Worm (Caenorhabditis elegans) whole organism, L4 larva: ENCODE results near the gene F46F5.8.

ENCODE experiments used
- R02D3.7 ChIP-seq: fragments of 150-350 bp; sonication (generic microtip); optimal IDR thresholded peaks from 3 replicates; lab custom pipeline; 2014; ENCODE audit warnings: missing biosample characterization, missing genetic modification characterization
- T20F7.1 ChIP-seq: fragments of 200-800 bp; sonication (Bioruptor generic); optimal IDR thresholded peaks from 2 replicates; lab custom pipeline; 2018; ENCODE audit warnings: mild to moderate bottlenecking, missing genetic modification characterization, missing compliant biosample characterization
- T26A8.4 ChIP-seq: fragments of 200-800 bp; sonication (Bioruptor generic); IDR thresholded peaks from 2 replicates; pipeline ENCODE4 v1.3.6; 2022; ENCODE audit warnings: missing genetic modification characterization, missing compliant biosample characterization
- Y5F2A.4 ChIP-seq: fragments of 200-800 bp; sonication (Bioruptor generic); optimal IDR thresholded peaks from 2 replicates; lab custom pipeline; 2018; ENCODE audit warnings: mild to moderate bottlenecking, missing genetic modification characterization, missing compliant biosample characterization
- aha-1 ChIP-seq: fragments of 150-350 bp; peaks from one replicate; lab custom pipeline; 2014; ENCODE audit warnings: missing biosample characterization, missing genetic modification characterization
- ama-1 ChIP-seq: fragments of 150-350 bp; optimal IDR thresholded peaks from 2 replicates; lab custom pipeline; 2014; ENCODE audit warnings: inconsistent platforms, mixed read lengths
- ceh-20 ChIP-seq: fragments of 200-800 bp; sonication (Bioruptor generic); IDR thresholded peaks from 2 replicates; pipeline ENCODE4 v1.3.6; 2022; ENCODE audit warnings: missing genetic modification reagents, missing genetic modification characterization, missing compliant biosample characterization
- ceh-28 ChIP-seq: fragments of 150-350 bp; optimal IDR thresholded peaks from 2 replicates; lab custom pipeline; 2014; ENCODE audit warnings: missing biosample characterization, missing genetic modification reagents, missing genetic modification characterization
- ceh-82 ChIP-seq: sonication (generic microtip); optimal IDR thresholded peaks from 2 replicates; lab custom pipeline; 2017; ENCODE audit warnings: missing biosample characterization, missing genetic modification characterization
- ces-1 ChIP-seq: fragments of 150-350 bp; sonication (generic microtip); optimal IDR thresholded peaks from 4 replicates; lab custom pipeline; 2014; ENCODE audit warnings: missing biosample characterization, missing genetic modification reagents, missing genetic modification characterization
- cey-2 ChIP-seq: sonication (generic microtip); optimal IDR thresholded peaks from 3 replicates; lab custom pipeline; 2017; ENCODE audit warnings: missing genetic modification characterization, mild to moderate bottlenecking, missing compliant biosample characterization, antibody characterized with exemption, borderline replicate concordance; ENCODE audit not compliant: insufficient read depth
- daf-12 ChIP-seq: fragments of 150-350 bp; optimal IDR thresholded peaks from 2 replicates; lab custom pipeline; 2014; ENCODE audit warnings: missing biosample characterization, missing genetic modification reagents, missing genetic modification characterization
- daf-16 ChIP-seq, 3 experiments: sonication (generic microtip); optimal IDR thresholded peaks; 2 replicates each; lab custom pipeline; 2016 to 2017; ENCODE audit warnings: missing genetic modification characterization in 3 of 3, missing genetic modification reagents in 3 of 3, mild to moderate bottlenecking in 2 of 3, missing compliant biosample characterization in 2 of 3, missing biosample characterization in 1 of 3, moderate library complexity in 1 of 3
- dmd-6 ChIP-seq: fragments of 200-800 bp; sonication (Bioruptor generic); IDR thresholded peaks from 2 replicates; pipeline ENCODE4 v1.3.6; 2022; ENCODE audit warnings: missing genetic modification reagents, missing genetic modification characterization, missing compliant biosample characterization
- dpl-1 ChIP-seq: fragments of 150-350 bp; optimal IDR thresholded peaks from 2 replicates; lab custom pipeline; 2014; ENCODE audit warnings: missing biosample characterization, missing genetic modification reagents, missing genetic modification characterization
- duxl-1 ChIP-seq: sonication (generic microtip); optimal IDR thresholded peaks from 2 replicates; lab custom pipeline; 2016; ENCODE audit warnings: mild to moderate bottlenecking, missing genetic modification characterization, moderate library complexity, missing compliant biosample characterization; ENCODE audit not compliant: poor library complexity
- dve-1 ChIP-seq: sonication (generic microtip); optimal IDR thresholded peaks from 2 replicates; lab custom pipeline; 2017; ENCODE audit warnings: antibody characterized with exemption, mild to moderate bottlenecking, missing genetic modification characterization, missing compliant biosample characterization; ENCODE audit not compliant: insufficient read depth
- egl-43 ChIP-seq: fragments of 200-800 bp; sonication (Bioruptor generic); IDR thresholded peaks from 2 replicates; pipeline ENCODE4 v1.3.6; 2022; ENCODE audit warnings: missing genetic modification reagents, missing genetic modification characterization, missing compliant biosample characterization
- hif-1 ChIP-seq, 2 experiments: sonication (generic microtip); optimal IDR thresholded peaks; 2 replicates each; lab custom pipeline; 2016 to 2017; ENCODE audit warnings: missing compliant biosample characterization in 2 of 2, missing genetic modification characterization in 2 of 2, missing genetic modification reagents in 2 of 2, missing genotype in 2 of 2, mild to moderate bottlenecking in 1 of 2
- hlh-11 ChIP-seq: fragments of 200-800 bp; sonication (Bioruptor generic); optimal IDR thresholded peaks from 2 replicates; lab custom pipeline; 2018; ENCODE audit warnings: mild to moderate bottlenecking, missing genetic modification characterization, missing compliant biosample characterization
- hlh-30 ChIP-seq: sonication (generic microtip); optimal IDR thresholded peaks from 2 replicates; lab custom pipeline; 2017; ENCODE audit warnings: antibody characterized with exemption, mild to moderate bottlenecking, missing genetic modification characterization, missing compliant biosample characterization; ENCODE audit not compliant: insufficient read depth
- hmg-1.1 ChIP-seq: fragments of 200-800 bp; sonication (Bioruptor generic); IDR thresholded peaks from 2 replicates; pipeline ENCODE4 v1.3.6; 2022; ENCODE audit warnings: missing genetic modification reagents, missing genetic modification characterization, missing compliant biosample characterization
- lin-13 ChIP-seq: fragments of 150-350 bp; optimal IDR thresholded peaks from 2 replicates; lab custom pipeline; 2014; ENCODE audit warnings: missing biosample characterization, missing genetic modification reagents, missing genetic modification characterization
- lin-38 ChIP-seq: fragments of 200-800 bp; sonication (Bioruptor generic); IDR thresholded peaks from 2 replicates; pipeline ENCODE4 v1.3.6; 2022; ENCODE audit warnings: missing genetic modification reagents, missing genetic modification characterization, missing compliant biosample characterization
- lir-3 ChIP-seq: sonication (generic microtip); optimal IDR thresholded peaks from 2 replicates; lab custom pipeline; 2016; ENCODE audit warnings: mild to moderate bottlenecking, missing genetic modification characterization, missing compliant biosample characterization
- lsy-2 ChIP-seq, 2 experiments: fragments of 150-350 bp in 1 of 2; sonication (generic microtip) in 1 of 2; optimal IDR thresholded peaks; 2 replicates each; lab custom pipeline; 2014 to 2017; ENCODE audit warnings: missing biosample characterization in 2 of 2, missing genetic modification characterization in 2 of 2
- mdl-1 ChIP-seq, 2 experiments: fragments of 150-350 bp in 1 of 2; sonication (generic microtip) in 1 of 2; optimal IDR thresholded peaks; 2 replicates each; lab custom pipeline; 2014 to 2017; ENCODE audit warnings: missing biosample characterization in 2 of 2, missing genetic modification characterization in 2 of 2
- mep-1 ChIP-seq: fragments of 150-350 bp; sonication (generic microtip); optimal IDR thresholded peaks from 3 replicates; lab custom pipeline; 2014; ENCODE audit warnings: missing biosample characterization, missing genetic modification characterization
- mes-2 ChIP-seq: sonication (generic microtip); optimal IDR thresholded peaks from 2 replicates; lab custom pipeline; 2016; ENCODE audit warnings: missing genotype, mild to moderate bottlenecking, missing genetic modification characterization, missing compliant biosample characterization; ENCODE audit not compliant: poor library complexity, severe bottlenecking
- mxl-3 ChIP-seq: fragments of 200-800 bp; sonication (Bioruptor generic); optimal IDR thresholded peaks from 2 replicates; lab custom pipeline; 2018; ENCODE audit warnings: mild to moderate bottlenecking, missing genetic modification characterization, missing compliant biosample characterization
- nhr-10 ChIP-seq: fragments of 150-350 bp; optimal IDR thresholded peaks from 2 replicates; lab custom pipeline; 2014; ENCODE audit warnings: missing biosample characterization, missing genetic modification characterization
- nhr-11 ChIP-seq: fragments of 150-350 bp; optimal IDR thresholded peaks from 2 replicates; lab custom pipeline; 2014; ENCODE audit warnings: missing biosample characterization, missing genetic modification characterization
- nhr-28 ChIP-seq: fragments of 150-350 bp; optimal IDR thresholded peaks from 2 replicates; lab custom pipeline; 2014; ENCODE audit warnings: missing biosample characterization, missing genetic modification characterization
- nhr-41 ChIP-seq: fragments of 200-800 bp; sonication (Bioruptor generic); IDR thresholded peaks from 2 replicates; pipeline ENCODE4 v1.3.6; 2022; ENCODE audit warnings: missing genetic modification reagents, missing genetic modification characterization, missing compliant biosample characterization
- nhr-42 ChIP-seq: fragments of 200-800 bp; sonication (Bioruptor generic); IDR thresholded peaks from 2 replicates; pipeline ENCODE4 v1.3.6; 2022; ENCODE audit warnings: missing genetic modification characterization, missing compliant biosample characterization
- nhr-76 ChIP-seq: fragments of 150-350 bp; optimal IDR thresholded peaks from 2 replicates; lab custom pipeline; 2014; ENCODE audit warnings: missing biosample characterization, missing genetic modification characterization
- nhr-77 ChIP-seq: fragments of 150-350 bp; optimal IDR thresholded peaks from 2 replicates; lab custom pipeline; 2014; ENCODE audit warnings: missing biosample characterization, missing genetic modification characterization
- pha-4 ChIP-seq, 2 experiments: fragments of 150-350 bp in 1 of 2; fragments of 200-800 bp in 1 of 2; sonication (Bioruptor generic) in 1 of 2; IDR thresholded peaks in 1 of 2; optimal IDR thresholded peaks in 1 of 2; 2 replicates each; pipeline versions ENCODE4 v1.3.6 to Lab custom; 2014 to 2022; ENCODE audit warnings: missing genetic modification characterization in 2 of 2, missing genetic modification reagents in 2 of 2, missing biosample characterization in 1 of 2, missing compliant biosample characterization in 1 of 2
- php-3 ChIP-seq: fragments of 200-800 bp; sonication (Bioruptor generic); IDR thresholded peaks from 2 replicates; pipeline ENCODE4 v1.3.6; 2022; ENCODE audit warnings: missing genetic modification reagents, missing genetic modification characterization, missing compliant biosample characterization
- sdz-12 ChIP-seq: fragments of 200-800 bp; sonication (Bioruptor generic); optimal IDR thresholded peaks from 2 replicates; lab custom pipeline; 2018; ENCODE audit warnings: mild to moderate bottlenecking, missing genetic modification characterization, missing compliant biosample characterization
- spr-1 ChIP-seq: sonication (generic microtip); optimal IDR thresholded peaks from 2 replicates; lab custom pipeline; 2016; ENCODE audit warnings: mild to moderate bottlenecking, missing genetic modification characterization, missing compliant biosample characterization
- unc-62 ChIP-seq, 3 experiments: fragments of 150-350 bp in 1 of 3; sonication (generic microtip); optimal IDR thresholded peaks in 2 of 3; peaks in 1 of 3; 1 replicate in 1 of 3; 2 replicates in 2 of 3; lab custom pipeline; 2014 to 2017; ENCODE audit warnings: missing biosample characterization in 3 of 3, missing genetic modification characterization in 3 of 3, missing genetic modification reagents in 3 of 3, missing genotype in 1 of 3
- vab-7 ChIP-seq: fragments of 200-800 bp; sonication (Bioruptor generic); IDR thresholded peaks from 2 replicates; pipeline ENCODE4 v1.3.6; 2022; ENCODE audit warnings: missing genetic modification reagents, missing genetic modification characterization, missing compliant biosample characterization

Gene F46F5.8

ce11 chrII:848519-848918 lies 27.1 kb upstream of the F46F5.8 start, which contains the start of the genes acdh-9 and F28A10.13:
Gene acdh-9 (minus strand): TSS chrII:848603.
Gene F28A10.13 (plus strand): TSS chrII:848812.
- TF ChIP-seq lin-13 (GFP tag; lab: Kevin White, UChicago) = no peak
- peak; percentile 2 for TF ChIP-seq dpl-1 (GFP tag; lab: Kevin White, UChicago)
- peak; percentile 46 for TF ChIP-seq ama-1 (lab: Kevin White, UChicago)
- peak; percentile 62 for TF ChIP-seq T20F7.1 (GFP tag; lab: Kevin White, UChicago)
- TF ChIP-seq nhr-11 = peak; percentile 51
- no peak for TF ChIP-seq unc-62 (GFP tag; optimal IDR thresholded peaks at IDR 0.05 in 1 of 2; lab: Kevin White, UChicago)
- no peak for TF ChIP-seq unc-62 (tag; optimal IDR thresholded peaks at IDR 0.05; lab: Kevin White, UChicago)
- peak; percentile 46 for TF ChIP-seq duxl-1 (tag; lab: Kevin White, UChicago)
- TF ChIP-seq lin-38 (GFP tag; lab: Robert Waterston, UW) = peak; percentile 27; the same call in 1 of the 2 replicates
- no peak for TF ChIP-seq nhr-42
- TF ChIP-seq hmg-1.1 (GFP tag; lab: Robert Waterston, UW) = peak; percentile 52; the same call in 1 of the 2 replicates
- peak; percentile 86 for TF ChIP-seq hlh-30 (tag; lab: Kevin White, UChicago)
- TF ChIP-seq mdl-1 (tag; optimal IDR thresholded peaks at IDR 0.05; lab: Kevin White, UChicago) = peak; percentile 79 to 96
- no peak for TF ChIP-seq pha-4 (GFP tag; IDR thresholded peaks at IDR 0.05; lab: Robert Waterston, UW)
- peak; percentile 57 for TF ChIP-seq pha-4 (tag; optimal IDR thresholded peaks at IDR 0.05; lab: Kevin White, UChicago)
- TF ChIP-seq daf-16 (GFP tag; optimal IDR thresholded peaks at IDR 0.05; lab: Kevin White, UChicago) = no peak
- TF ChIP-seq daf-16 (tag; optimal IDR thresholded peaks at IDR 0.05; lab: Kevin White, UChicago) = peak; percentile 73
- peak; percentile 54 for TF ChIP-seq mes-2 (tag; lab: Kevin White, UChicago)
- peak; percentile 83 for TF ChIP-seq nhr-28
- peak; percentile 62 for TF ChIP-seq nhr-76 (tag; lab: Kevin White, UChicago)
- TF ChIP-seq mep-1 = peak; percentile 84
- TF ChIP-seq lsy-2 (tag; optimal IDR thresholded peaks at IDR 0.05; lab: Kevin White, UChicago) = peak in 1 of 2 experiments; percentile 58
- TF ChIP-seq nhr-10 = peak; percentile 85
- TF ChIP-seq sdz-12 (GFP tag; lab: Kevin White, UChicago) = no peak
- peak; percentile 98 for TF ChIP-seq aha-1 (tag; lab: Kevin White, UChicago)
- TF ChIP-seq hlh-11 = peak; percentile 89
- peak; percentile 89 for TF ChIP-seq mxl-3
- 0 out of 2 replicates have a peak, but pooled peaks have one; percentile 15 for TF ChIP-seq ceh-20 (GFP tag; lab: Robert Waterston, UW)
- TF ChIP-seq lir-3 (tag; lab: Kevin White, UChicago) = no peak
- no peak for TF ChIP-seq R02D3.7 (tag; lab: Kevin White, UChicago)
- TF ChIP-seq dve-1 (tag; lab: Kevin White, UChicago) = peak; percentile 88
- peak in 1 of 2 experiments; percentile 82 for TF ChIP-seq hif-1 (tag; optimal IDR thresholded peaks at IDR 0.05; lab: Kevin White, UChicago)
- no peak for TF ChIP-seq daf-12 (tag; lab: Kevin White, UChicago)
- TF ChIP-seq ces-1 (GFP tag; lab: Kevin White, UChicago) = no peak
- peak; percentile 36 for TF ChIP-seq nhr-77 (tag; lab: Kevin White, UChicago)
- no peak for TF ChIP-seq nhr-41 (GFP tag; lab: Robert Waterston, UW)
- 0 out of 2 replicates have a peak, but pooled peaks have one; percentile 18 for TF ChIP-seq php-3 (GFP tag; lab: Robert Waterston, UW)
- no peak for TF ChIP-seq egl-43
- TF ChIP-seq vab-7 (GFP tag; lab: Robert Waterston, UW) = no peak
- TF ChIP-seq dmd-6 = peak; percentile 83

DNA sequence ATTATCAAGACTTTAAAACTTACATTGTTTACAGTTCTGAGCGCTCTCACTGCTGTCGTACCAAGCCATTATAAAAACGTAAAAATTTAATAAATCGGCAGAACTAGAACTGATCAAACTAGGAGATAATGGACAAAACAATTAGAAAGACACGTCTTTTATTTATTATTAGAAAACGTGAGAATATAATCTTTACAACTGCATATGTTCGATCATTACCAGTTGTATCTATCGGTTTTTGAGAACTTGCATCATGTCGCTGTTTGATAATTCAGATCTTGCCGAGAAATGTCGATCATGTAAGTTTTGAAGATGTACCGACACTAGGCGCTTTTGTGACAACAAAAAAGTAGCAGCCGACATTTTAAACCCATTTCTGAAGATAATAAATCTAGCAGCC lies 24.2 kb upstream of the F46F5.8 start, which contains the start of gene F28A10.7:
TSS of gene F28A10.7 (minus strand) at position 101 of the 400 bp plus-strand sequence.
- TF ChIP-seq ceh-28 (tag; lab: Kevin White, UChicago) = no peak
- no peak for TF ChIP-seq lsy-2 (tag; optimal IDR thresholded peaks at IDR 0.05; lab: Kevin White, UChicago)
- TF ChIP-seq spr-1 = no peak
- TF ChIP-seq T26A8.4 (GFP tag; lab: Robert Waterston, UW) = no peak
- no peak for TF ChIP-seq Y5F2A.4 (GFP tag; lab: Kevin White, UChicago)
- TF ChIP-seq pha-4 (GFP tag; IDR thresholded peaks at IDR 0.05; lab: Robert Waterston, UW) = no peak
- no peak for TF ChIP-seq pha-4 (tag; optimal IDR thresholded peaks at IDR 0.05; lab: Kevin White, UChicago)
- no peak for TF ChIP-seq hmg-1.1 (GFP tag; lab: Robert Waterston, UW)
- TF ChIP-seq ceh-82 = no peak
- TF ChIP-seq hlh-30 (tag; lab: Kevin White, UChicago) = no peak
- TF ChIP-seq ceh-20 (GFP tag; lab: Robert Waterston, UW) = no peak
- TF ChIP-seq nhr-77 (tag; lab: Kevin White, UChicago) = no peak
- TF ChIP-seq lir-3 (tag; lab: Kevin White, UChicago) = no peak
- TF ChIP-seq cey-2 (tag; lab: Kevin White, UChicago) = no peak
